Fruit fly (Drosophila melanogaster): ENCODE results near the gene toc.

- TF ChIP-seq Sin3A (optimal IDR thresholded peaks at IDR 0.05) (no peak), insv (optimal IDR thresholded peaks at IDR 0.05) (no peak), h (optimal IDR thresholded peaks at IDR 0.05) (no peak), psq (optimal IDR thresholded peaks at IDR 0.05) (no peak), ttk (optimal IDR thresholded peaks at IDR 0.05) (no peak)
Observed at dm6 chr2L:3170949-3171579, 26.5 kb upstream of the toc start, which contains the start of gene CG44002.

Measured in Kc167 (cell line).